Worm (Caenorhabditis elegans): ENCODE measurements around the gene H40L08.1.

The H40L08.1 gene

ce11 chrX:15041340-15041739 is 42.5 kb downstream of the H40L08.1 start:
- TF ChIP-seq ceh-36 (tag; optimal IDR thresholded peaks at IDR 0.05) (peak; percentile 1), hmbx-1 (tag; optimal IDR thresholded peaks at IDR 0.05) (no peak)

DNA sequence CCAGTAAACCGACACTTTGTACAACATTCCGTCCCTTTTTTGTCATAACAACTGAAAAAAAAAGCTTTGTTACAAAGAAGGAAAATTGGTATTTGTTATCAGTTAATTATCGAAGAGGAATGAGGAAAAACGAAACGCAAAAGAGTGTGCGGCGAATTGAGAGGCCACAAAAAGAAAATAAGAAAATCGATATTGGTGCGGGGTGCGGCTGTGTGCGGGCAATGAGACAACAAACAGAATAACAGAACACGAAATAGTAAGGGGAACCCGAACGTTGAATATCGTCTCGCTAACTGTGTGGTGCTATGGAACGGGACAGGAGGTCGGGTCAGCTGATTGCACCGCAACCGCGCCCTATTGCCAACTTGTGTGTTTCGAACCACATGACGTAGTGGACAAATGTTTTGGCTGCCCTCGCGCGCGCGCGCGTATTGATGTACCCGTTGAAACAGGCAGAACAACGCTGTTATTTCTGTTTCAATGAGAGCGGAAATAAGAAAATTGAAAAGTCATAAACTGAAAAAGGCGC is 43.3 kb downstream of the H40L08.1 start, which contains the start of gene C18B12.4:
Gene C18B12.4 (minus strand): TSS at position 51 of the 529 bp plus-strand sequence.
- no peak for TF ChIP-seq B0310.2 (tag; optimal IDR thresholded peaks at IDR 0.05)
- TF ChIP-seq flt-1 (GFP tag; IDR thresholded peaks at IDR 0.05) = 0 out of 2 replicates have a peak, but pooled peaks have one; percentile 27
- TF ChIP-seq scrt-1 (GFP tag; IDR thresholded peaks at IDR 0.05) = 0 out of 2 replicates have a peak, but pooled peaks have one; percentile 30
- no peak for TF ChIP-seq hnd-1 (tag; optimal IDR thresholded peaks at IDR 0.05)
- TF ChIP-seq hmg-4 (GFP tag; optimal IDR thresholded peaks at IDR 0.05) = peak; percentile 79
- TF ChIP-seq F13C5.2 (tag; optimal IDR thresholded peaks at IDR 0.05) = peak; percentile 55

DNA sequence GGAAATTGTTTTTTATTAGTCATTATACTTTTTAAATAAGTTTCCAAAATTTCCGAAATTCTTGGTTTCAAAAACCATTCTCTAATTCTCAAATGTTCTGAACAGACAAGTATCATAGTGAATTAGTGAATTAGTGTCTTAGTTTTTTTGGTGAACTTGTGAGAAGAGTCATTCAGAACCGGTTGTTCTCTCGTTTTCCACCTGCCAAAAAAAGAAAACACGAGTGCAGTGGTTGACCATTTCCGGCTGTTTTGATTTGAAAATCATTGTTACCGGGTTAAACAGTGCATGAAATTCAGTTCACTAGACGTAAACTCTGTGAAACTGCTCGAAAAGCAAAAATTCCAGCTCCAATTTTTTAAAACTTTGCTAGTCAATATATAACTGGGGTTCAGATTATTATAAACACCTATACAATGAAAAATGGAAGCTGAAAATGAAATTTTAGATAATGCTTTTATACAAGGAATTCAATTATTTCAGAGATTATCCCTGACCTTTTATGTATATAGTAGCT is 44.1 kb downstream of the H40L08.1 start:
- no peak for TF ChIP-seq flt-1 (GFP tag; IDR thresholded peaks at IDR 0.05)
- no peak for TF ChIP-seq ets-7 (tag; optimal IDR thresholded peaks at IDR 0.05)
- no peak for TF ChIP-seq tra-4 (tag; optimal IDR thresholded peaks at IDR 0.05)
- no peak for TF ChIP-seq aly-1 (tag; optimal IDR thresholded peaks at IDR 0.05)
- no peak for TF ChIP-seq ama-1 (optimal IDR thresholded peaks at IDR 0.05)
- TF ChIP-seq hnd-1 (tag; optimal IDR thresholded peaks at IDR 0.05) = no peak
- TF ChIP-seq tbx-37 (GFP tag; conservative IDR thresholded peaks at IDR 0.05) = no peak

DNA sequence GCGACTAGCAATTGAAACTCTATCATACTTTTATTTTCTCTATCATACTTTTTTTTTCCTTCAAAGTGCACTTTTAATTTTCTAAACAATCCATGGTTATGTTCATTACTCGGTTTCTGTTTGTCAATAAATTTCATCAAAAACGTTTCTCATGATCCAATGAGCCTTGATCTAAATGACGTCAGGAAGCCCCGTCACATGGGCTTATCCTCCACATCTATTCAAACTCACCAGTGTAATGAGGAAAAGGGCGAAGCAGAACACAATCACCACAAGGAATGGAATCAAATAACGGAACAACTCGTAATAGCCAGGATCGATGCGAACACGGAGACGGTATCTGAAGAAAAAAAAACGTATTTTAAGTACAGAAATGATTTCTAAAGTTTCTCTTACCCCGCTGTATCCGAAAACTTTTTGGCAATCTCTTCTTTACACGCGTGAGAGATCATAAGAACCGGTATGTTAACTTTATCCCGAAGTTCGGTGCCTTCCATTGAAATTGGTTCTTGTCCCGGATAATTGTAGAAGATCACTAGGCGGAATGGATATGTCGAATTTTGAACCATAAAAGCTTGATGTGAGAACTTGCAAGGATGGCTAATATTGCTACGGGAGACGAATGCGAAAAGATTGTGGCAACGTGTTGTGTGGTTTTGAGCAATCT is 44.7 kb downstream of the H40L08.1 start:
- TF ChIP-seq tbx-37 (GFP tag; conservative IDR thresholded peaks at IDR 0.05) (no peak), scrt-1 (GFP tag; IDR thresholded peaks at IDR 0.05) (no peak), pes-1 (GFP tag; IDR thresholded peaks at IDR 0.05) (no peak), tbx-11 (GFP tag; IDR thresholded peaks at IDR 0.05) (no peak), tra-4 (tag; optimal IDR thresholded peaks at IDR 0.05) (no peak), hmbx-1 (tag; optimal IDR thresholded peaks at IDR 0.05) (no peak), hnd-1 (tag; optimal IDR thresholded peaks at IDR 0.05) (no peak), sea-1 (GFP tag; conservative IDR thresholded peaks at IDR 0.05) (no peak), ceh-13 (GFP tag; optimal IDR thresholded peaks at IDR 0.05) (no peak), ceh-36 (tag; optimal IDR thresholded peaks at IDR 0.05) (no peak), hmg-4 (GFP tag; optimal IDR thresholded peaks at IDR 0.05) (no peak), ets-7 (tag; optimal IDR thresholded peaks at IDR 0.05) (no peak), aly-1 (tag; optimal IDR thresholded peaks at IDR 0.05) (no peak), F13C5.2 (tag; optimal IDR thresholded peaks at IDR 0.05) (no peak), ama-1 (optimal IDR thresholded peaks at IDR 0.05) (no peak)

DNA sequence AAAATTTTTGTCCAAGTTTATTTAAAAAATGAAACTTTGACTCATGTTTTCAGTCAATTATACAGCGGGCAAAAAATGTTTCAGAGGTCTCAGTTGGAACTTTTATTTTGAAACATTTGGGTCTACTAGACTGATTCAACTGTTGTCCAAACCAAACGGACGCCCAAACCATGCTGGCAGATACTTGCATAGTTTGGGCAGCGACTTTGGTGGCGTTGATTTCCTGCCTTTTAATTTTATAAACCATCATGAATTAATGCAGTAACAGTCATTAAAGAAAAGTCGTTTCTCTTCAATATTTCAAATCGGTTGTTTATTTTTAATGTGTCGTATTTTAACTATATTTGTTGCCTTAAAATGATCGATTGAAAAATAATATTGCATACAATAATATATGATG is 47.6 kb downstream of the H40L08.1 start:
- TF ChIP-seq hmbx-1 (tag; optimal IDR thresholded peaks at IDR 0.05) = no peak

DNA sequence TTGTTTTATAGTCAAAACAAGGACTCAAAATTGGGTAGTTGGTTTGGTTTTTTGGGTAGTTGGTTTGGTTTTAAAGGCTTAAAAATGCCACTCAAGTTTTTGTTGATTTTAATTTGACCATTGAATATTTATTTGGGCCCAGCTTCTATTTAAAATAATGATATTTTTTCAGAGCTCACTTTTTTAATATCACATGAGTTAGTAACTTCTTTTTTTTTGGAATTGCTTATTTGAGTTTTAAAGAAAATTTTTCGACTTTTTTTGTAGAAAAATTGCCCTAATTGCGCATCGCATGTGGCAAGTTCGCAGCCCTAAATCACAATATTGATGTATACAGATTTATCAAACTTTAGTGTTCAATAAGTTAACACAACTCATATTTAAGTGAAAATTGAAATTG is 48.1 kb downstream of the H40L08.1 start:
- TF ChIP-seq tbx-37 (GFP tag; conservative IDR thresholded peaks at IDR 0.05) = no peak
- TF ChIP-seq ceh-36 (tag; optimal IDR thresholded peaks at IDR 0.05) = no peak

DNA sequence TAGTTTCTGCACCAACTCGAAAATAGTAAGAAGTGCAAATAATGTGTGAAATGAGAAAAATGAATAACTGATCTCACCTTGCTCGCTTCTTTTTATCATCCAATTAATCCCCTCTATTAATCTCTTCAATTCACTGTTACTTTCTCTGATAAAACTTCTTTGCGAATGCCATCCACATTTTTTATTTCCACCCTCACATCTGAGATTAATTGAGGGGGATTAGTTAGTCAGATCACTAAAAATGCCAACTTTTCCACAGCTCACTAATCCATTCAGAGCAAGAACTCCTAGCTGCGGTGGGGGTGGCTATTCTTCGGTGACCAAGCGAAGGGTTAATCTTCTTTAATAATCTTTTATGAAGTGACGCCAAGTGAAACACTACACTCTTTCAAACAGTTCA is 49.1 kb downstream of the H40L08.1 start, which contains the start of gene dsc-1:
Gene dsc-1 (minus strand): TSS at position 46 of the 400 bp plus-strand sequence.
- TF ChIP-seq tbx-11 (GFP tag; IDR thresholded peaks at IDR 0.05) (no peak), ceh-36 (tag; optimal IDR thresholded peaks at IDR 0.05) (peak; percentile 75)

Data from whole organism, early embryonic.